Worm (Caenorhabditis elegans) whole organism, midembryonic: ENCODE data around the gene W06F12.3.

Source experiments
- T22C8.4 ChIP-seq: fragments of 200-800 bp; sonication (Bioruptor generic); IDR thresholded peaks from 2 replicates; pipeline ENCODE4 v1.3.6; 2022; ENCODE audit warnings: missing genetic modification characterization, missing compliant biosample characterization
- cog-1 ChIP-seq: sonication (generic microtip); optimal IDR thresholded peaks from 2 replicates; lab custom pipeline; 2016; ENCODE audit warnings: missing genetic modification characterization, missing compliant biosample characterization
- flt-1 ChIP-seq: fragments of 200-800 bp; sonication (Bioruptor generic); IDR thresholded peaks from 2 replicates; pipeline ENCODE4 v1.3.6; 2022; ENCODE audit warnings: missing genetic modification characterization, missing compliant biosample characterization
- klf-2 ChIP-seq: fragments of 200-800 bp; sonication (Bioruptor generic); conservative IDR thresholded peaks from 2 replicates; pipeline ENCODE4 v1.3.6; 2022; ENCODE audit warnings: missing genetic modification reagents, missing genetic modification characterization, missing compliant biosample characterization
- med-1 ChIP-seq: sonication (generic microtip); optimal IDR thresholded peaks from 2 replicates; lab custom pipeline; 2017; ENCODE audit warnings: missing genetic modification characterization, mild to moderate bottlenecking, missing compliant biosample characterization, antibody characterized with exemption, missing genetic modification reagents; ENCODE audit not compliant: insufficient read depth
- ref-1 ChIP-seq: fragments of 200-800 bp; sonication (Bioruptor generic); conservative IDR thresholded peaks from 2 replicates; pipeline ENCODE4 v1.3.6; 2022; ENCODE audit warnings: missing genetic modification reagents, missing genetic modification characterization, missing compliant biosample characterization
- tab-1 ChIP-seq: fragments of 200-800 bp; sonication (Bioruptor generic); IDR thresholded peaks from 2 replicates; pipeline ENCODE4 v1.3.6; 2022; ENCODE audit warnings: missing genetic modification characterization, missing compliant biosample characterization
- ztf-23 ChIP-seq: fragments of 200-800 bp; sonication (Bioruptor generic); IDR thresholded peaks from 2 replicates; pipeline ENCODE4 v1.3.6; 2022; ENCODE audit warnings: missing genetic modification reagents, missing genetic modification characterization, missing compliant biosample characterization
- ztf-29 ChIP-seq: fragments of 200-800 bp; sonication (Bioruptor generic); IDR thresholded peaks from 2 replicates; pipeline ENCODE4 v1.3.6; 2022; ENCODE audit warnings: missing genetic modification reagents, missing genetic modification characterization, missing compliant biosample characterization

The W06F12.3 gene

DNA sequence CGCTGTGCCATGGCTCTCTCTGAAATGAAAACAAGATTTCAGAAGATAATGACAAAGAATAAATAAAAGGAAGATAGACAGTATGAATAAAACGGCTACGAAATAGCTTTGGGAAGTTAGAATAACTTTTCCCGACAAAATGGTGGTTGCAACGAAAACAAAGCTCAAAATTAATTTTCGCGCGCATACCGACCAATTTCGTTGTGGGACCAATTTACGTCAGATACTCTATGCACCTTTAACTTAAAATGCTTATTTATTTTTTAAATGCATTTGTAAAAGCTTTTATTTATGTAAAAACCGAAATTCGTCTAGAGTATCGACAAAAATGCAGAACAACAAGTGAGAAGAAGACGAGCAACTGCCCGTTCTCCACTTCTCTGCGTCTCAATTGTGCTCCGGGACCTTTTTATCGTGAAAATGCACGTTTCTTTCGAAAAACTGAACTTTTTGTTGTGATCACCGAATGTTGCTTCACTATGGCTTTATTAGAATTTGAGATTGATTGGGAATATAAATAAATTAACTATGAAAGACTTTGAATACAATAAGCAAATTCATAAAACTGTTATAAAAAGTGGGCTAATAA, 33.3 kb downstream of the W06F12.3 start, which contains the start of gene rml-1:
Gene rml-1 (minus strand): TSS at position 19 of the 589 bp plus-strand sequence.
- TF ChIP-seq ztf-29 (GFP tag; lab: Robert Waterston, UW) (no peak), cog-1 (tag; lab: Kevin White, UChicago) (no peak), tab-1 (GFP tag; lab: Robert Waterston, UW) (no peak)

DNA sequence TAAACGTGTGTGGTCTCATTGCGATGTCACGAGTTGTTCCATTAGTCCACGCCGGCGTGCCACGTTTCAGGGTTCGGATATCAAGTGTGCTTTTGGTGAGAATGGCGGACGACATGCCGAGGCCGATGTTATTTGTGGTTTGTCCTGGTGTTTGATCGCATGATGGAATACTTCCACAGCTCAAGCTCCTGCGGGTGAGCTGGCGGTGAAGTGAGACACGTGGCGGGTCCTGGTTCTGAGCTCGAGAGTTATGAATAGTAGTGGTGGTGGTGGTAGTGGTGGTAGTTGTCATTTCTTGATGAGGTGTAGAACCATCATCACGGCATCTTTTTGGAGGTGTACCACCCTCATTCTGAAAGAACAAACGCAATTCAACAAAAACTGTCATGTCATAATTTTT, 35.2 kb downstream of the W06F12.3 start:
- TF ChIP-seq med-1 (GFP tag; lab: Kevin White, UChicago) = no peak
- no peak for TF ChIP-seq cog-1 (tag; lab: Kevin White, UChicago)
- no peak for TF ChIP-seq ztf-29 (GFP tag; lab: Robert Waterston, UW)
- no peak for TF ChIP-seq ztf-23 (GFP tag; lab: Robert Waterston, UW)
- no peak for TF ChIP-seq flt-1 (GFP tag; lab: Robert Waterston, UW)
- TF ChIP-seq ref-1 (GFP tag; lab: Robert Waterston, UW) = no peak
- TF ChIP-seq T22C8.4 (GFP tag; lab: Robert Waterston, UW) = no peak
- TF ChIP-seq klf-2 = no peak
- no peak for TF ChIP-seq tab-1 (GFP tag; lab: Robert Waterston, UW)

DNA sequence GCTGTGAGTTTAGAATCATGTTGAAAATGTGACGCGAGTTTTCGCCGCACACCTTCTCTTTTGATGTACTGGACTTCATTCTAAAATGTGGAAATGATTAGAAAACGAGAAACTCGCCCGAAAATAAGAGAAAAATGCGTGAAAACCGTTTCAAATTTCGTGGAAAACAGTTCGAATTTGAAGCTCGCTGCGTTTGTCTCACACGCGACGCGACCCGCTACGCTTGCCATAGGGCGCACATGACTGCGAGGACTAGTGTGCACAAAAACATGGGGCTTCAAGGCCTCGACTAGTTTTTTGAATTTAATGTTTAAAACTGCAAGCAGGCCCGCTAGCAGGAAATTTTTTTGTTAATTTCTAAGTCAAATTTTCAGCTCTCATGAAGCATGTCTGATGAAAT, 36.3 kb downstream of the W06F12.3 start, which contains the start of the genes cyk-4 and pdr-1:
Gene cyk-4 (minus strand): TSS at position 80 of the 400 bp plus-strand sequence.
Gene pdr-1 (plus strand): TSS at position 369 of the 400 bp plus-strand sequence.
- TF ChIP-seq med-1 (GFP tag; lab: Kevin White, UChicago) (no peak), flt-1 (GFP tag; lab: Robert Waterston, UW) (0 out of 2 replicates have a peak, but pooled peaks have one; percentile 64), ztf-23 (GFP tag; lab: Robert Waterston, UW) (peak; percentile 65; the same call in 1 of the 2 replicates), tab-1 (GFP tag; lab: Robert Waterston, UW) (no peak), cog-1 (tag; lab: Kevin White, UChicago) (no peak), T22C8.4 (GFP tag; lab: Robert Waterston, UW) (no peak), ztf-29 (GFP tag; lab: Robert Waterston, UW) (peak; percentile 63; the same call in 1 of the 2 replicates), ref-1 (GFP tag; lab: Robert Waterston, UW) (no peak), klf-2 (no peak)

DNA sequence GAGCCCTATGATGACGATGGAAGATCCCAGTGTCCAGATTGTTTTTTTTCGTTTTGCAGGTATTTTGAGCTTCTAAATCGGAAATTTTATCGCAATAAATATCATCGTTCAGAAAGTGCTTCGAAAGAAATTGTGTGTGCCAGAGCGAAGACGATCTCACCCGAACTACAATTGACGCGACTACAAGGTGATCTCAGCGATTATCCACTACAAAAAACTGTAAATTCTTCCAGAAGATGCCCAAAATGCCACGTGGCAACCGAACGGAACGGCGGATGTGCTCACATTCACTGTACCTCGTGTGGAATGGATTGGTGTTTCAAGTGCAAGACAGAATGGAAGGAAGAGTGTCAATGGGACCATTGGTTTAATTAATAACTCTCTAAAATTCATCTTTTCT, 38.0 kb downstream of the W06F12.3 start, which contains the start of gene mdt-29:
Gene mdt-29 (plus strand): TSS at position 301 of the 400 bp plus-strand sequence.
- no peak for TF ChIP-seq tab-1 (GFP tag; lab: Robert Waterston, UW)
- TF ChIP-seq T22C8.4 (GFP tag; lab: Robert Waterston, UW) = no peak
- no peak for TF ChIP-seq cog-1 (tag; lab: Kevin White, UChicago)
- no peak for TF ChIP-seq klf-2
- no peak for TF ChIP-seq ztf-23 (GFP tag; lab: Robert Waterston, UW)

DNA sequence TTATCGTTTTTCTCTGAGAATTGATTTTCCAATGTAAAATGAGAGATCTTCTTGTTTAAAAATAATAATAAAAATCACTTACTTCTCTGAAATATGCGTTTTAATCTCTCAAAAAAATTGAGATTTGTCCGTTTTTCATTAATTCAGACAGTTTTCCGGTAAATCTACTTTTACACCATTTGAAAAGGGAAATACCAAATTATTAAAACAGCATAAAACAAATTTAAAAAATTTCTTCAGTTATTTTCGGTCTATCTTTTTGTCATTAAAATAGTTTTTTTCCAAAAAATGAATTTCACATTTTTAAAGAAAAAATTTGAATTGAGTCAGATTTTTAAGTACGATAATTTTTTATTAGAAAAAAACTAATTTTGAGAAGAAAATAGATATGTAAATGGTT, 44.0 kb downstream of the W06F12.3 start:
- TF ChIP-seq ztf-23 (GFP tag; lab: Robert Waterston, UW) = no peak
- no peak for TF ChIP-seq tab-1 (GFP tag; lab: Robert Waterston, UW)
- no peak for TF ChIP-seq klf-2
- TF ChIP-seq T22C8.4 (GFP tag; lab: Robert Waterston, UW) = no peak
- TF ChIP-seq flt-1 (GFP tag; lab: Robert Waterston, UW) = no peak
- no peak for TF ChIP-seq med-1 (GFP tag; lab: Kevin White, UChicago)
- no peak for TF ChIP-seq ref-1 (GFP tag; lab: Robert Waterston, UW)

DNA sequence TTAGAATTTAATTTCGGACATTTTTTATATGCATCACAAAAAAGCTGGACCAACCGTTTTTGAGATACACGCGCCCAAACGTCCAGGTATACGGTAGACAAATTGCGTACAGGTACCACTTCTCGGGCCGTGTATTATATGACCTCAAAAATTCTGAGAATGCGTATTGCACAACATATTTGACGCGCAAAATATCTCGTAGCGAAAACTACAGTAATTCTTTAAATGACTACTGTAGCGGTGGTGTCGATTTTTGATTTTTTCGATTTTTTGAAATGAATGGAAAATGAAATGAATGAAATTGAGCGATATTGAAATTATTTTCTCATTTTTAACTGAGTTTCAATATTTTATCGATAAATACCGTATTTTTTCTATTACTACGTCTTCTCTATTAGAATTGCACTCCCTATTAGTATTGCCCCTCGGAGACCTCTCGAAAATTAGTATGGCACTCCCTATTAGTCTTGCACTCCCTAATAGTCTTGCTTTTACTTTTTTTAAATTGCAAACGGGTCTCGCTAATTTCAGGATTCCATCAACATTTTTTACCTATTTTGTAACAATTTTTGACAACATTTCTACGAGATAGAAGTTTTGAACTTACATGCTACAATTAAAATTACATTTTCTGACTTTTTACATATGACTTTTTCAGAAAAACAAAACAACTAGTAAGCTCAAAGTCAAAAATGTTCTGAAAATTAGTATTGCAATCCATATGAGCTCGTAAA, 44.7 kb downstream of the W06F12.3 start:
- TF ChIP-seq klf-2 (no peak), ztf-29 (GFP tag; lab: Robert Waterston, UW) (no peak), flt-1 (GFP tag; lab: Robert Waterston, UW) (no peak), med-1 (GFP tag; lab: Kevin White, UChicago) (no peak), T22C8.4 (GFP tag; lab: Robert Waterston, UW) (no peak)

DNA sequence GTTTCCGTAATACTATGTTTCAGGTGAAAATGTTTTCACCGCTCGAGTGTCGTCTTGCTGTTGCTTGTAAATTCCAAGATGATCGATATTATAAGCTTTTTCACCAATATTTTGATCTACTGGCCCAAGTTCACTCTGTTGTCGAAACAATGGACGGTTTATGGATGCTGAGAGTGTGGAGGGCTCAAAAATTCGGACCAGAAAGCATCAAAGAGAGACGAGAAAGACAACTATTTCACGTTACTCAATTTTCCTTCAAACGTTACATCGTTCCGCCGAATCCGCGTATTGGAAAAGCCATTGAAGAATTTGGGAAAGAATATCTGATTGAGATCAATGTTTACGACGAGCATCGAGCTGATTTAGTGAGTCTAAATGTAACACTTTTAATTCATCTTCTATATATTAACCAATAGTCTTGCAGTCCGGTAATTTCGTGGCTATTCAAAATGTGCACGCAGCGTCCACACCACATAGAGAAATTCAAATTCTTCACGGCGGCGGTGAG, 45.4 kb downstream of the W06F12.3 start, which contains the start of gene pot-3:
Gene pot-3 (plus strand): TSS at position 17 of the 508 bp plus-strand sequence.
- TF ChIP-seq med-1 (GFP tag; lab: Kevin White, UChicago) (no peak), ref-1 (GFP tag; lab: Robert Waterston, UW) (no peak), klf-2 (no peak), T22C8.4 (GFP tag; lab: Robert Waterston, UW) (no peak)
